Worm (Caenorhabditis elegans) whole organism, L4 larva: ENCODE data around the gene emc-6.

Experiments
- R02D3.7 ChIP-seq: fragments of 150-350 bp; sonication (generic microtip); optimal IDR thresholded peaks from 3 replicates; lab custom pipeline; 2014; ENCODE audit warnings: missing biosample characterization, missing genetic modification characterization
- dpl-1 ChIP-seq: fragments of 150-350 bp; optimal IDR thresholded peaks from 2 replicates; lab custom pipeline; 2014; ENCODE audit warnings: missing biosample characterization, missing genetic modification reagents, missing genetic modification characterization
- lsy-2 ChIP-seq, 2 experiments: fragments of 150-350 bp in 1 of 2; sonication (generic microtip) in 1 of 2; optimal IDR thresholded peaks; 2 replicates each; lab custom pipeline; 2014 to 2017; ENCODE audit warnings: missing biosample characterization in 2 of 2, missing genetic modification characterization in 2 of 2
- nhr-77 ChIP-seq: fragments of 150-350 bp; optimal IDR thresholded peaks from 2 replicates; lab custom pipeline; 2014; ENCODE audit warnings: missing biosample characterization, missing genetic modification characterization
- rbr-2 ChIP-seq: sonication (generic microtip); optimal IDR thresholded peaks from 2 replicates; lab custom pipeline; 2016; ENCODE audit warnings: missing genotype, missing genetic modification characterization, missing compliant biosample characterization
- snpc-4 ChIP-seq: fragments of 150-350 bp; optimal IDR thresholded peaks from 2 replicates; lab custom pipeline; 2014; ENCODE audit warnings: missing biosample characterization, missing genetic modification characterization
- spr-1 ChIP-seq: sonication (generic microtip); optimal IDR thresholded peaks from 2 replicates; lab custom pipeline; 2016; ENCODE audit warnings: mild to moderate bottlenecking, missing genetic modification characterization, missing compliant biosample characterization

DNA sequence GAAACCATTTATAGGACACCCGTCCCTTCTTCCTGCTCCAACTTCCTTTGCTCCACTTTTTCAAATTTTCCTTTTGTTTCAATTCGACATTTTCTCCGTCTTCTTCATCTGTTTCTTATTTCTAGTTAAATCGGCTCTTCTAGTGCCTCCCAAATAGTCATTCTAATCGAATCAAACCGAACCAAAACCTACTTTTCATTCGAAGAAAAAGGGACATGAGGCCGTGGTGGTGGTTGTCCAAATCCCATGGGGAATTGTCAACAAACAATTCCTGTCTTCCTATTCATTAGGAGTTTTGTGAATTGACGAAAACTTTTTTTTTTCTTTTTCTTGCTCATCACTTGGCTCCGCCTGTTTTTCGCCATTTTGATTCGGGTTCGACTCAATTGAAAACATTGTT lies 27.1 kb upstream of the emc-6 start:
- TF ChIP-seq rbr-2 = no peak
- no peak for TF ChIP-seq lsy-2 (tag; optimal IDR thresholded peaks at IDR 0.05; lab: Kevin White, UChicago)
- no peak for TF ChIP-seq R02D3.7
- TF ChIP-seq spr-1 = no peak
- TF ChIP-seq dpl-1 = no peak
- no peak for TF ChIP-seq nhr-77 (tag; lab: Kevin White, UChicago)
- TF ChIP-seq snpc-4 (tag; lab: Kevin White, UChicago) = no peak
